Worm (Caenorhabditis elegans) whole organism, late embryonic: ENCODE results near the gene R12C12.7.
A peak's percentile ranks its signal among the peaks of the same experiment; 100 is the strongest.

Experiments used
- C08G9.2 ChIP-seq: sonication (generic microtip); optimal IDR thresholded peaks from 2 replicates; lab custom pipeline; 2016; ENCODE audit warnings: mild to moderate bottlenecking, missing genetic modification characterization, moderate library complexity, missing compliant biosample characterization
- C38D4.7 ChIP-seq: fragments of 200-800 bp; sonication (Bioruptor generic); optimal IDR thresholded peaks from 2 replicates; lab custom pipeline; 2018; ENCODE audit warnings: mild to moderate bottlenecking, missing genetic modification characterization, moderate library complexity, missing compliant biosample characterization
- F13H6.1 ChIP-seq: sonication (generic microtip); optimal IDR thresholded peaks from 2 replicates; lab custom pipeline; 2016; ENCODE audit warnings: missing genetic modification characterization, missing compliant biosample characterization
- K02D7.2 ChIP-seq: sonication (generic microtip); optimal IDR thresholded peaks from 2 replicates; lab custom pipeline; 2017; ENCODE audit warnings: mild to moderate bottlenecking, missing genetic modification characterization, missing compliant biosample characterization
- K09A11.1 ChIP-seq: sonication (generic microtip); optimal IDR thresholded peaks from 2 replicates; lab custom pipeline; 2017; ENCODE audit warnings: antibody characterized with exemption, mild to moderate bottlenecking, missing genetic modification characterization, missing compliant biosample characterization; ENCODE audit not compliant: insufficient read depth
- T23F11.4 ChIP-seq: fragments of 200-800 bp; sonication (Bioruptor generic); optimal IDR thresholded peaks from 2 replicates; lab custom pipeline; 2018; ENCODE audit warnings: mild to moderate bottlenecking, missing genetic modification characterization, missing compliant biosample characterization
- Y22D7AL.16 ChIP-seq: sonication (generic microtip); optimal IDR thresholded peaks from 2 replicates; lab custom pipeline; 2016; ENCODE audit warnings: missing genetic modification characterization, missing compliant biosample characterization
- ahr-1 ChIP-seq: sonication (generic microtip); optimal IDR thresholded peaks from 2 replicates; lab custom pipeline; 2016; ENCODE audit warnings: missing genetic modification characterization, missing compliant biosample characterization
- ceh-19 ChIP-seq: fragments of 200-800 bp; sonication (Bioruptor generic); optimal IDR thresholded peaks from 2 replicates; lab custom pipeline; 2018; ENCODE audit warnings: mild to moderate bottlenecking, missing genetic modification characterization, missing compliant biosample characterization
- ceh-24 ChIP-seq: sonication (generic microtip); optimal IDR thresholded peaks from 2 replicates; lab custom pipeline; 2016; ENCODE audit warnings: mild to moderate bottlenecking, missing genetic modification characterization, missing compliant biosample characterization
- ceh-34 ChIP-seq: sonication (generic microtip); optimal IDR thresholded peaks from 2 replicates; lab custom pipeline; 2016; ENCODE audit warnings: mild to moderate bottlenecking, missing genetic modification characterization, missing compliant biosample characterization
- ceh-48 ChIP-seq: sonication (generic microtip); optimal IDR thresholded peaks from 2 replicates; lab custom pipeline; 2016; ENCODE audit warnings: missing genetic modification characterization, inconsistent platforms, missing compliant biosample characterization
- che-1 ChIP-seq: sonication (generic microtip); optimal IDR thresholded peaks from 2 replicates; lab custom pipeline; 2016; ENCODE audit warnings: mild to moderate bottlenecking, missing genetic modification characterization, missing compliant biosample characterization
- dve-1 ChIP-seq: sonication (generic microtip); optimal IDR thresholded peaks from 2 replicates; lab custom pipeline; 2017; ENCODE audit warnings: antibody characterized with exemption, mild to moderate bottlenecking, missing genetic modification characterization, missing compliant biosample characterization
- elt-2 ChIP-seq: sonication (generic microtip); optimal IDR thresholded peaks from 2 replicates; lab custom pipeline; 2016; ENCODE audit warnings: missing genetic modification reagents, missing genetic modification characterization, missing compliant biosample characterization
- ets-4 ChIP-seq: sonication (generic microtip); optimal IDR thresholded peaks from 2 replicates; lab custom pipeline; 2016; ENCODE audit warnings: missing genetic modification characterization, missing compliant biosample characterization
- eyg-1 ChIP-seq: sonication (generic microtip); optimal IDR thresholded peaks from 2 replicates; lab custom pipeline; 2016; ENCODE audit warnings: missing genotype, missing genetic modification characterization, missing compliant biosample characterization
- fkh-10 ChIP-seq: fragments of 150-350 bp; optimal IDR thresholded peaks from 2 replicates; lab custom pipeline; 2014; ENCODE audit warnings: missing biosample characterization, missing genetic modification reagents, missing genetic modification characterization
- fkh-6 ChIP-seq: sonication (generic microtip); optimal IDR thresholded peaks from 2 replicates; lab custom pipeline; 2016; ENCODE audit warnings: missing genetic modification characterization, missing compliant biosample characterization
- gmeb-2 ChIP-seq: sonication (generic microtip); optimal IDR thresholded peaks from 2 replicates; lab custom pipeline; 2016; ENCODE audit warnings: missing genetic modification characterization, inconsistent platforms, missing compliant biosample characterization
- hlh-13 ChIP-seq: fragments of 200-800 bp; sonication (Bioruptor generic); optimal IDR thresholded peaks from 2 replicates; lab custom pipeline; 2018; ENCODE audit warnings: mild to moderate bottlenecking, missing genetic modification characterization, missing compliant biosample characterization
- hlh-6 ChIP-seq: sonication (generic microtip); optimal IDR thresholded peaks from 2 replicates; lab custom pipeline; 2016; ENCODE audit warnings: missing genotype, missing genetic modification characterization, missing compliant biosample characterization
- hlh-8 ChIP-seq: sonication (generic microtip); optimal IDR thresholded peaks from 2 replicates; lab custom pipeline; 2016; ENCODE audit warnings: missing genotype, missing genetic modification characterization, missing compliant biosample characterization
- lin-11 ChIP-seq: fragments of 200-800 bp; sonication (Bioruptor generic); optimal IDR thresholded peaks from 2 replicates; lab custom pipeline; 2018; ENCODE audit warnings: mild to moderate bottlenecking, missing genetic modification characterization, missing compliant biosample characterization
- mec-3 ChIP-seq: sonication (generic microtip); optimal IDR thresholded peaks from 2 replicates; lab custom pipeline; 2016; ENCODE audit warnings: borderline replicate concordance, missing genetic modification characterization, missing compliant biosample characterization
- nfya-1 ChIP-seq: sonication (generic microtip); optimal IDR thresholded peaks from 2 replicates; lab custom pipeline; 2017; ENCODE audit warnings: missing genetic modification characterization, mild to moderate bottlenecking, missing compliant biosample characterization, antibody characterized with exemption, moderate library complexity
- nhr-11 ChIP-seq: fragments of 150-350 bp; optimal IDR thresholded peaks from 2 replicates; lab custom pipeline; 2014; ENCODE audit warnings: missing biosample characterization, missing genetic modification characterization
- pag-3 ChIP-seq: sonication (generic microtip); optimal IDR thresholded peaks from 2 replicates; lab custom pipeline; 2016; ENCODE audit warnings: missing compliant biosample characterization, missing genetic modification characterization, borderline replicate concordance
- pha-4 ChIP-seq: fragments of 150-350 bp; optimal IDR thresholded peaks from 2 replicates; lab custom pipeline; 2018; ENCODE audit warnings: missing biosample characterization, missing genetic modification reagents, missing genetic modification characterization
- pqm-1 ChIP-seq: sonication (generic microtip); optimal IDR thresholded peaks from 2 replicates; lab custom pipeline; 2016; ENCODE audit warnings: missing genetic modification characterization, missing compliant biosample characterization
- pros-1 ChIP-seq: fragments of 150-350 bp; optimal IDR thresholded peaks from 2 replicates; lab custom pipeline; 2014; ENCODE audit warnings: missing biosample characterization, missing genetic modification reagents, missing genetic modification characterization
- ref-2 ChIP-seq: sonication (generic microtip); optimal IDR thresholded peaks from 2 replicates; lab custom pipeline; 2016; ENCODE audit warnings: missing genetic modification characterization, missing compliant biosample characterization
- sdc-2 ChIP-seq: sonication (generic microtip); optimal IDR thresholded peaks from 2 replicates; lab custom pipeline; 2016; ENCODE audit warnings: missing genotype, missing genetic modification characterization, missing compliant biosample characterization
- sox-2 ChIP-seq: fragments of 200-800 bp; sonication (Bioruptor generic); IDR thresholded peaks from 2 replicates; pipeline ENCODE4 v1.3.6; 2022; ENCODE audit warnings: missing genetic modification reagents, missing genetic modification characterization, missing compliant biosample characterization
- sox-4 ChIP-seq: sonication (generic microtip); optimal IDR thresholded peaks from 2 replicates; lab custom pipeline; 2017; ENCODE audit warnings: mild to moderate bottlenecking, missing genetic modification characterization, inconsistent platforms, missing compliant biosample characterization
- syd-9 ChIP-seq: sonication (generic microtip); optimal IDR thresholded peaks from 2 replicates; lab custom pipeline; 2016; ENCODE audit warnings: mild to moderate bottlenecking, missing genetic modification characterization, moderate library complexity, missing compliant biosample characterization
- tbx-7 ChIP-seq: sonication (generic microtip); optimal IDR thresholded peaks from 2 replicates; lab custom pipeline; 2016; ENCODE audit warnings: missing genotype, missing genetic modification characterization, missing compliant biosample characterization
- ttx-3 ChIP-seq: sonication (generic microtip); optimal IDR thresholded peaks from 2 replicates; lab custom pipeline; 2016; ENCODE audit warnings: missing genetic modification reagents, missing genetic modification characterization, missing compliant biosample characterization
- unc-3 ChIP-seq, 2 experiments: fragments of 200-800 bp in 1 of 2; sonication (Bioruptor generic) in 1 of 2; sonication (generic microtip) in 1 of 2; conservative IDR thresholded peaks in 1 of 2; optimal IDR thresholded peaks in 1 of 2; 2 replicates each; pipeline versions ENCODE4 v1.3.6 to Lab custom; 2016 to 2022; ENCODE audit warnings: missing compliant biosample characterization in 2 of 2, missing genetic modification characterization in 2 of 2, missing genetic modification reagents in 1 of 2
- unc-55 ChIP-seq: sonication (generic microtip); optimal IDR thresholded peaks from 2 replicates; lab custom pipeline; 2017; ENCODE audit warnings: missing biosample characterization, missing genetic modification reagents, missing genetic modification characterization

Gene R12C12.7

ce11 chrII:6026646-6027045 lies 29.1 kb downstream of the R12C12.7 start:
- TF ChIP-seq ceh-24 (tag; lab: Kevin White, UChicago) (no peak), elt-2 (peak; percentile 94), pqm-1 (tag; lab: Kevin White, UChicago) (peak; percentile 81), ahr-1 (no peak), nhr-11 (no peak), ceh-19 (GFP tag; lab: Kevin White, UChicago) (no peak), sdc-2 (tag; lab: Kevin White, UChicago) (no peak), unc-55 (GFP tag; lab: Kevin White, UChicago) (no peak)
- TF ChIP-seq, all 69 proteins: peak for 2

ce11 chrII:6025647-6026046 lies 30.1 kb downstream of the R12C12.7 start:
- TF ChIP-seq hlh-8 (tag; lab: Kevin White, UChicago) (no peak), nfya-1 (tag; lab: Kevin White, UChicago) (no peak)

- TF ChIP-seq C08G9.2 (tag; lab: Kevin White, UChicago) (no peak), sox-4 (no peak), hlh-13 (GFP tag; lab: Kevin White, UChicago) (no peak), fkh-10 (GFP tag; lab: Kevin White, UChicago) (no peak), sox-2 (GFP tag; lab: Robert Waterston, UW) (no peak), syd-9 (tag; lab: Kevin White, UChicago) (no peak), gmeb-2 (no peak), C38D4.7 (GFP tag; lab: Kevin White, UChicago) (no peak), Y22D7AL.16 (no peak), dve-1 (tag; lab: Kevin White, UChicago) (no peak), ceh-34 (tag; lab: Kevin White, UChicago) (no peak), ceh-48 (tag; lab: Kevin White, UChicago) (no peak), ttx-3 (tag; lab: Kevin White, UChicago) (no peak), lin-11 (tag; lab: Kevin White, UChicago) (no peak), fkh-6 (tag; lab: Kevin White, UChicago) (no peak), unc-3 (GFP tag; conservative IDR thresholded peaks at IDR 0.05; lab: Robert Waterston, UW) (no peak), unc-3 (tag; optimal IDR thresholded peaks at IDR 0.05; lab: Kevin White, UChicago) (no peak), F13H6.1 (tag; lab: Kevin White, UChicago) (no peak)
Measured at ce11 chrII:6024879-6025278, 30.9 kb downstream of the R12C12.7 start, which contains the start of gene R12C12.9. R12C12.9 (minus strand) TSS chrII:6024979.

- TF ChIP-seq ref-2 (tag; lab: Kevin White, UChicago) (no peak), che-1 (tag; lab: Kevin White, UChicago) (peak; percentile 2)
- TF ChIP-seq, all 69 proteins: peak for 1
Measured at ce11 chrII:6022596-6022995, 33.2 kb downstream of the R12C12.7 start.

ce11 chrII:6020353-6020752 lies 35.4 kb downstream of the R12C12.7 start, which contains the start of gene ZK84.1:
ZK84.1 (plus strand) TSS chrII:6020653.
- TF ChIP-seq pag-3 (tag; lab: Kevin White, UChicago) (no peak), pha-4 (tag; lab: Kevin White, UChicago) (no peak), lin-11 (tag; lab: Kevin White, UChicago) (no peak), ceh-34 (tag; lab: Kevin White, UChicago) (no peak), eyg-1 (tag; lab: Kevin White, UChicago) (no peak), pros-1 (tag; lab: Kevin White, UChicago) (no peak), ref-2 (tag; lab: Kevin White, UChicago) (no peak), ets-4 (tag; lab: Kevin White, UChicago) (no peak), K02D7.2 (no peak), tbx-7 (no peak), dve-1 (tag; lab: Kevin White, UChicago) (no peak), hlh-6 (tag; lab: Kevin White, UChicago) (no peak), T23F11.4 (GFP tag; lab: Kevin White, UChicago) (no peak), K09A11.1 (tag; lab: Kevin White, UChicago) (no peak), mec-3 (tag; lab: Kevin White, UChicago) (no peak)
